Worm (Caenorhabditis elegans) whole organism, L3 larva: ENCODE measurements around the gene srbc-78.

ENCODE experiments used
- R02D3.7 ChIP-seq: fragments of 150-350 bp; optimal IDR thresholded peaks from 2 replicates; lab custom pipeline; 2014; ENCODE audit warnings: missing biosample characterization, missing genetic modification characterization
- ZK546.5 ChIP-seq: sonication (generic microtip); optimal IDR thresholded peaks from 2 replicates; lab custom pipeline; 2017; ENCODE audit warnings: missing biosample characterization, missing genetic modification characterization
- aly-2 ChIP-seq: fragments of 150-350 bp; optimal IDR thresholded peaks from 2 replicates; lab custom pipeline; 2014; ENCODE audit warnings: missing biosample characterization, missing genetic modification characterization
- ama-1 ChIP-seq: fragments of 150-350 bp; optimal IDR thresholded peaks from 2 replicates; lab custom pipeline; 2018
- ceh-16 ChIP-seq: sonication (generic microtip); optimal IDR thresholded peaks from 2 replicates; lab custom pipeline; 2017; ENCODE audit warnings: missing biosample characterization, missing genetic modification characterization
- ceh-82 ChIP-seq: fragments of 150-350 bp; optimal IDR thresholded peaks from 2 replicates; lab custom pipeline; 2014; ENCODE audit warnings: missing biosample characterization, missing genetic modification characterization
- ceh-9 ChIP-seq: sonication (generic microtip); optimal IDR thresholded peaks from 2 replicates; lab custom pipeline; 2018; ENCODE audit warnings: missing biosample characterization, missing genetic modification characterization
- egl-27 ChIP-seq: sonication (generic microtip); optimal IDR thresholded peaks from 4 replicates; lab custom pipeline; 2017; ENCODE audit warnings: missing biosample characterization, missing genetic modification reagents, missing genetic modification characterization
- egl-5 ChIP-seq: fragments of 150-350 bp; optimal IDR thresholded peaks from 2 replicates; lab custom pipeline; 2017; ENCODE audit warnings: missing biosample characterization, missing genetic modification reagents, missing genetic modification characterization, inconsistent platforms
- elt-1 ChIP-seq: fragments of 150-350 bp; optimal IDR thresholded peaks from 2 replicates; lab custom pipeline; 2014; ENCODE audit warnings: missing biosample characterization, missing genetic modification characterization
- elt-2 ChIP-seq: sonication (generic microtip); optimal IDR thresholded peaks from 2 replicates; lab custom pipeline; 2016; ENCODE audit warnings: missing genetic modification reagents, mild to moderate bottlenecking, missing genetic modification characterization, missing compliant biosample characterization
- elt-3 ChIP-seq, 3 experiments: fragments of 150-350 bp in 1 of 3; sonication (generic microtip) in 2 of 3; optimal IDR thresholded peaks; 2 replicates in 2 of 3; 4 replicates in 1 of 3; lab custom pipeline; 2014 to 2017; ENCODE audit warnings: missing biosample characterization in 3 of 3, missing genetic modification characterization in 3 of 3
- eor-1 ChIP-seq, 2 experiments: fragments of 150-350 bp; optimal IDR thresholded peaks; 2 replicates each; lab custom pipeline; 2014 to 2018; ENCODE audit warnings: missing biosample characterization in 2 of 2, missing genetic modification characterization in 2 of 2
- fos-1 ChIP-seq: fragments of 150-350 bp; optimal IDR thresholded peaks from 2 replicates; lab custom pipeline; 2014; ENCODE audit warnings: missing biosample characterization, missing genetic modification characterization
- hmg-11 ChIP-seq: sonication (generic microtip); optimal IDR thresholded peaks from 2 replicates; lab custom pipeline; 2016; ENCODE audit warnings: missing genetic modification characterization, missing compliant biosample characterization
- jun-1 ChIP-seq: fragments of 150-350 bp; optimal IDR thresholded peaks from 2 replicates; lab custom pipeline; 2014; ENCODE audit warnings: missing biosample characterization, missing genetic modification reagents, missing genetic modification characterization
- lin-15B ChIP-seq: fragments of 150-350 bp; optimal IDR thresholded peaks from 2 replicates; lab custom pipeline; 2014; ENCODE audit warnings: missing biosample characterization, missing genetic modification characterization
- lsy-12 ChIP-seq: sonication (generic microtip); optimal IDR thresholded peaks from 2 replicates; lab custom pipeline; 2016; ENCODE audit warnings: mild to moderate bottlenecking, missing genetic modification characterization, missing compliant biosample characterization
- mml-1 ChIP-seq: fragments of 150-350 bp; sonication (generic microtip); optimal IDR thresholded peaks from 3 replicates; lab custom pipeline; 2014; ENCODE audit warnings: missing biosample characterization, missing genetic modification characterization
- nfya-1 ChIP-seq: sonication (generic microtip); optimal IDR thresholded peaks from 2 replicates; lab custom pipeline; 2017; ENCODE audit warnings: missing genetic modification characterization, mild to moderate bottlenecking, missing compliant biosample characterization, antibody characterized with exemption, moderate library complexity; ENCODE audit not compliant: insufficient read depth
- nhr-11 ChIP-seq: fragments of 150-350 bp; optimal IDR thresholded peaks from 2 replicates; lab custom pipeline; 2014; ENCODE audit warnings: missing biosample characterization, missing genetic modification characterization
- nhr-12 ChIP-seq: fragments of 150-350 bp; optimal IDR thresholded peaks from 2 replicates; lab custom pipeline; 2014; ENCODE audit warnings: missing biosample characterization, missing genetic modification characterization
- nhr-23 ChIP-seq: fragments of 150-350 bp; optimal IDR thresholded peaks from 2 replicates; lab custom pipeline; 2014; ENCODE audit warnings: missing biosample characterization, missing genetic modification reagents, missing genetic modification characterization
- nhr-237 ChIP-seq: fragments of 150-350 bp; optimal IDR thresholded peaks from 2 replicates; lab custom pipeline; 2014; ENCODE audit warnings: missing biosample characterization, missing genetic modification characterization
- nhr-25 ChIP-seq: sonication (generic microtip); optimal IDR thresholded peaks from 2 replicates; lab custom pipeline; 2017; ENCODE audit warnings: missing biosample characterization, missing genetic modification characterization
- nhr-43 ChIP-seq: sonication (generic microtip); optimal IDR thresholded peaks from 2 replicates; lab custom pipeline; 2016; ENCODE audit warnings: mild to moderate bottlenecking, missing genetic modification characterization, missing compliant biosample characterization; ENCODE audit not compliant: poor library complexity, severe bottlenecking
- nhr-67 ChIP-seq: fragments of 150-350 bp; optimal IDR thresholded peaks from 2 replicates; lab custom pipeline; 2014; ENCODE audit warnings: missing biosample characterization, missing genetic modification characterization
- nhr-77 ChIP-seq: fragments of 150-350 bp; optimal IDR thresholded peaks from 2 replicates; lab custom pipeline; 2014; ENCODE audit warnings: missing biosample characterization, missing genetic modification characterization
- pqm-1 ChIP-seq: fragments of 150-350 bp; optimal IDR thresholded peaks from 2 replicates; lab custom pipeline; 2017; ENCODE audit warnings: missing biosample characterization, missing genetic modification characterization, inconsistent platforms
- sea-2 ChIP-seq: fragments of 150-350 bp; sonication (generic microtip); optimal IDR thresholded peaks from 4 replicates; lab custom pipeline; 2014; ENCODE audit warnings: missing biosample characterization, missing genetic modification reagents, missing genetic modification characterization
- skn-1 ChIP-seq: fragments of 150-350 bp; optimal IDR thresholded peaks from 2 replicates; lab custom pipeline; 2014; ENCODE audit warnings: missing biosample characterization, missing genetic modification characterization
- snpc-4 ChIP-seq: fragments of 150-350 bp; optimal IDR thresholded peaks from 2 replicates; lab custom pipeline; 2014; ENCODE audit warnings: missing biosample characterization, missing genetic modification characterization
- tbx-2 ChIP-seq: sonication (generic microtip); optimal IDR thresholded peaks from 2 replicates; lab custom pipeline; 2016; ENCODE audit warnings: mild to moderate bottlenecking, missing genetic modification characterization, missing compliant biosample characterization
- unc-39 ChIP-seq: sonication (generic microtip); optimal IDR thresholded peaks from 4 replicates; lab custom pipeline; 2017; ENCODE audit warnings: missing biosample characterization, missing genetic modification characterization
- unc-62 ChIP-seq: fragments of 150-350 bp; sonication (generic microtip); optimal IDR thresholded peaks from 4 replicates; lab custom pipeline; 2014; ENCODE audit warnings: missing biosample characterization, missing genetic modification reagents, missing genetic modification characterization
- zag-1 ChIP-seq: fragments of 150-350 bp; optimal IDR thresholded peaks from 2 replicates; lab custom pipeline; 2014; ENCODE audit warnings: missing biosample characterization, missing genetic modification characterization
- ztf-4 ChIP-seq: fragments of 150-350 bp; optimal IDR thresholded peaks from 2 replicates; lab custom pipeline; 2014; ENCODE audit warnings: missing biosample characterization, missing genetic modification characterization

srbc-78 gene

ce11 chrV:20500405-20500804 lies 11.4 kb upstream of the srbc-78 start, which contains the start of gene dct-14:
Gene dct-14 (minus strand): TSS chrV:20500505.
- TF ChIP-seq ztf-4 (tag; lab: Kevin White, UChicago) (no peak), skn-1 (tag; lab: Kevin White, UChicago) (no peak), eor-1 (tag; optimal IDR thresholded peaks at IDR 0.05; lab: Kevin White, UChicago) (no peak), unc-62 (no peak), tbx-2 (tag; lab: Kevin White, UChicago) (no peak), nhr-67 (tag; lab: Kevin White, UChicago) (no peak), elt-2 (tag; lab: Kevin White, UChicago) (no peak), ZK546.5 (tag; lab: Kevin White, UChicago) (no peak), nfya-1 (no peak), hmg-11 (tag; lab: Kevin White, UChicago) (no peak), nhr-43 (tag; lab: Kevin White, UChicago) (no peak), egl-5 (no peak), mml-1 (no peak), jun-1 (tag; lab: Kevin White, UChicago) (no peak), sea-2 (GFP tag; lab: Kevin White, UChicago) (no peak), elt-1 (tag; lab: Kevin White, UChicago) (no peak), ceh-9 (tag; lab: Kevin White, UChicago) (no peak)

- TF ChIP-seq snpc-4 (tag; lab: Kevin White, UChicago): no peak
- TF ChIP-seq elt-2 (tag; lab: Kevin White, UChicago): peak; percentile 30
- no peak for TF ChIP-seq egl-5
- no peak for TF ChIP-seq nhr-12
- TF ChIP-seq nfya-1: no peak
- TF ChIP-seq hmg-11 (tag; lab: Kevin White, UChicago): no peak
- peak; percentile 8 for TF ChIP-seq pqm-1 (tag; lab: Kevin White, UChicago)
- TF ChIP-seq ceh-16 (tag; lab: Kevin White, UChicago): no peak
- no peak for TF ChIP-seq aly-2 (tag; lab: Kevin White, UChicago)
- no peak for TF ChIP-seq lsy-12 (tag; lab: Kevin White, UChicago)
- TF ChIP-seq nhr-77 (tag; lab: Kevin White, UChicago): no peak
- no peak for TF ChIP-seq nhr-23 (tag; lab: Kevin White, UChicago)
Observed at ce11 chrV:20499642-20500041, 10.6 kb upstream of the srbc-78 start.

ce11 chrV:20498980-20499379 lies 10.0 kb upstream of the srbc-78 start, which contains the start of gene dct-16:
Gene dct-16 (minus strand): TSS chrV:20499057.
- TF ChIP-seq pqm-1 (tag; lab: Kevin White, UChicago) (peak; percentile 90), ama-1 (lab: Kevin White, UChicago) (peak; percentile 39), eor-1 (tag; optimal IDR thresholded peaks at IDR 0.05; lab: Kevin White, UChicago) (no peak), lin-15B (tag; lab: Kevin White, UChicago) (no peak), nhr-23 (tag; lab: Kevin White, UChicago) (no peak), elt-2 (tag; lab: Kevin White, UChicago) (peak; percentile 97), elt-3 (tag; optimal IDR thresholded peaks at IDR 0.05; lab: Kevin White, UChicago) (no peak), elt-1 (tag; lab: Kevin White, UChicago) (no peak), nhr-11 (tag; lab: Kevin White, UChicago) (no peak)

ce11 chrV:20497537-20497936 lies 8.5 kb upstream of the srbc-78 start:
- TF ChIP-seq sea-2 (GFP tag; lab: Kevin White, UChicago) (no peak), pqm-1 (tag; lab: Kevin White, UChicago) (no peak), nhr-237 (tag; lab: Kevin White, UChicago) (no peak), R02D3.7 (no peak), nhr-12 (no peak), fos-1 (tag; lab: Kevin White, UChicago) (peak; percentile 54), egl-5 (no peak), nhr-25 (no peak), aly-2 (tag; lab: Kevin White, UChicago) (no peak), ama-1 (lab: Kevin White, UChicago) (no peak), hmg-11 (tag; lab: Kevin White, UChicago) (no peak), ztf-4 (tag; lab: Kevin White, UChicago) (no peak), mml-1 (no peak), egl-27 (tag; lab: Kevin White, UChicago) (no peak), unc-62 (no peak), zag-1 (tag; lab: Kevin White, UChicago) (no peak), unc-39 (tag; lab: Kevin White, UChicago) (no peak), nhr-23 (tag; lab: Kevin White, UChicago) (no peak), lin-15B (tag; lab: Kevin White, UChicago) (no peak), elt-2 (tag; lab: Kevin White, UChicago) (peak; percentile 51), nfya-1 (no peak), ceh-82 (tag; lab: Kevin White, UChicago) (no peak), elt-1 (tag; lab: Kevin White, UChicago) (no peak), nhr-43 (tag; lab: Kevin White, UChicago) (peak; percentile 2)
